Worm (Caenorhabditis elegans) whole organism, L2 larva: ENCODE data around the gene cest-7.

Source experiments
- ama-1 ChIP-seq: fragments of 150-350 bp; optimal IDR thresholded peaks from 2 replicates; lab custom pipeline; 2018; ENCODE audit warnings: inconsistent platforms
- nhr-10 ChIP-seq: sonication (generic microtip); optimal IDR thresholded peaks from 2 replicates; lab custom pipeline; 2017; ENCODE audit warnings: missing biosample characterization, missing genetic modification characterization

DNA sequence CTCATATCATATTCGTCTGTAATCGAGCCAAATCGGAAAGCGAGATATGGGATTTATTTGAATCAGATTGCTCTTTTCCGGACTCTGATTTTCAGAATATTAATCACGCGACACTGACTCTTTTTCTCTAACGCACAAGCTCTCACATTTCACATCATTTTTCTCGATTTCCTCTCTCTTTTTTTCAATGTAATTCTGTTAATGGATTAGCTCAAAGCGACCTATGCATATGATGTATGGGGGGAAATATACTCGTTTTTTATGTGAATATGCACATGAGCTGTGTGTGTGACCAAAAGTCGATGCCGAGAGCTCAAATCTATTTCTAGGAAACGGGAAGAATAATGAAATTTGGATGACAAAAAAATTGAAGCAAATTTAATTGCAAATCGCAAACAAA is 29.2 kb upstream of the cest-7 start:
- TF ChIP-seq nhr-10 (tag; lab: Kevin White, UChicago) (no peak), ama-1 (lab: Kevin White, UChicago) (no peak)
